Worm (Caenorhabditis elegans) whole organism, mixed stage, embryonic: ENCODE data around the gene Y51H4A.941.

Experiments used
- blmp-1 ChIP-seq: fragments of 150-350 bp; optimal IDR thresholded peaks from 2 replicates; lab custom pipeline; 2014; ENCODE audit warnings: missing biosample characterization, missing genetic modification characterization
- ces-1 ChIP-seq: fragments of 150-350 bp; optimal IDR thresholded peaks from 2 replicates; lab custom pipeline; 2014; ENCODE audit warnings: missing biosample characterization, missing genetic modification reagents, missing genetic modification characterization
- elt-1 ChIP-seq: sonication (generic microtip); optimal IDR thresholded peaks from 2 replicates; lab custom pipeline; 2017; ENCODE audit warnings: missing genetic modification characterization, mild to moderate bottlenecking, missing compliant biosample characterization, antibody characterized with exemption, moderate library complexity, borderline replicate concordance; ENCODE audit not compliant: insufficient read depth
- elt-3 ChIP-seq: fragments of 150-350 bp; optimal IDR thresholded peaks from 2 replicates; lab custom pipeline; 2014; ENCODE audit warnings: missing biosample characterization, missing genetic modification characterization
- mep-1 ChIP-seq: fragments of 150-350 bp; optimal IDR thresholded peaks from 2 replicates; lab custom pipeline; 2017; ENCODE audit warnings: missing biosample characterization, missing genetic modification reagents, missing genetic modification characterization, inconsistent platforms
- nhr-237 ChIP-seq: fragments of 150-350 bp; optimal IDR thresholded peaks from 2 replicates; lab custom pipeline; 2014; ENCODE audit warnings: missing biosample characterization, missing genetic modification characterization
- unc-62 ChIP-seq: fragments of 150-350 bp; optimal IDR thresholded peaks from 2 replicates; lab custom pipeline; 2014; ENCODE audit warnings: missing biosample characterization, missing genetic modification reagents, missing genetic modification characterization
- zip-8 ChIP-seq: fragments of 150-350 bp; optimal IDR thresholded peaks from 2 replicates; lab custom pipeline; 2014; ENCODE audit warnings: missing biosample characterization, missing genetic modification characterization
- ztf-11 ChIP-seq: fragments of 150-350 bp; optimal IDR thresholded peaks from 2 replicates; lab custom pipeline; 2014; ENCODE audit warnings: missing biosample characterization, missing genetic modification characterization

DNA sequence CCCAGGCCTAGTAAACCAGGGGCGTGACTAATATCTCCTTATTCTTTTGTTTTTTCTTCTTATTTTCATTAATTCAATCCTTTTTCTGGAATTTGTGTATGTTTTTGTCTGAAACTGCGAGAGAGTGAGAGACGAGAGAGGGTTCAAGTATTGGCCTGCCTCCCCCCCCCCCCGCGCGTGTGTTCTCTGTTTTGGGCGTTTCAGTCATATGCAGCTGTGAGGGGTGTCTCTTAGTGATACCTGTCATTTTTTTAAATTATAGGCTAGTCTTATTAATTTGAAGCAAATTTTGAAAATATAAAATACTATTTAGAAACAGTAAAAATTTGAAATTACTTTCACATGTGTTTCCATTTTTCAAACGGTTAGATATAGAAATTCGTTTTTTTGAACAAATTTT lies 35.0 kb downstream of the Y51H4A.941 start:
- TF ChIP-seq ces-1 (GFP tag; lab: Kevin White, UChicago) = no peak
- no peak for TF ChIP-seq elt-1 (tag; lab: Kevin White, UChicago)
- TF ChIP-seq unc-62 (GFP tag; lab: Kevin White, UChicago) = no peak
- TF ChIP-seq ztf-11 = no peak
- no peak for TF ChIP-seq elt-3 (tag; lab: Kevin White, UChicago)
- no peak for TF ChIP-seq blmp-1
- no peak for TF ChIP-seq nhr-237 (tag; lab: Kevin White, UChicago)
- no peak for TF ChIP-seq zip-8
- TF ChIP-seq mep-1 (tag; lab: Kevin White, UChicago) = no peak
